Fruit fly (Drosophila melanogaster): ENCODE measurements around the gene CG8064.

CG8064 gene

dm6 chr3R:18296084-18296483, 12.6 kb downstream of the CG8064 start (continued):
- TF ChIP-seq dan (GFP tag; IDR thresholded peaks at IDR 0.05) (no peak), CG2120 (GFP tag; optimal IDR thresholded peaks at IDR 0.05) (peak; percentile 47), CG18599 (GFP tag; optimal IDR thresholded peaks at IDR 0.05) (peak; percentile 75), cwo (GFP tag; optimal IDR thresholded peaks at IDR 0.05) (peak; percentile 10), Rfx (GFP tag; IDR thresholded peaks at IDR 0.05) (peak; percentile 30; the same call in 1 of the 2 replicates), CG8290 (GFP tag; optimal IDR thresholded peaks at IDR 0.05) (no peak), CG8290 (tag; optimal IDR thresholded peaks at IDR 0.05) (peak in 1 of 2 experiments; percentile 46), CG12659 (GFP tag; optimal IDR thresholded peaks at IDR 0.05) (peak; percentile 13), CG3281 (GFP tag; optimal IDR thresholded peaks at IDR 0.05) (peak; percentile 50), gcm2 (GFP tag; optimal IDR thresholded peaks at IDR 0.05) (no peak), CG6683 (GFP tag; optimal IDR thresholded peaks at IDR 0.05) (peak; percentile 4), CG18619 (GFP tag; optimal IDR thresholded peaks at IDR 0.05) (peak; percentile 8), CG7839 (tag; optimal IDR thresholded peaks at IDR 0.05) (peak; percentile 1), CG3065 (GFP tag; optimal IDR thresholded peaks at IDR 0.05) (no peak), CG11560 (tag; IDR thresholded peaks at IDR 0.05) (no peak), slp2 (GFP tag; optimal IDR thresholded peaks at IDR 0.05) (no peak), CG32772 (GFP tag; IDR thresholded peaks at IDR 0.05) (no peak), Elba2 (GFP tag; optimal IDR thresholded peaks at IDR 0.05) (no peak), Med (GFP tag) (peak; percentile 78), CG15601 (tag; optimal IDR thresholded peaks at IDR 0.05) (no peak), Atf6 (GFP tag; IDR thresholded peaks at IDR 0.05) (peak; percentile 61), Fer3 (tag; optimal IDR thresholded peaks at IDR 0.05) (peak; percentile 37), CG10654 (GFP tag; optimal IDR thresholded peaks at IDR 0.05) (no peak), scrt (GFP tag; optimal IDR thresholded peaks at IDR 0.05) (peak; percentile 28), chinmo (GFP tag; IDR thresholded peaks at IDR 0.05; ENCODE audit: partially characterized antibody) (0 out of 4 replicates have a peak, but pooled peaks have one; percentile 35), lilli (GFP tag; optimal IDR thresholded peaks at IDR 0.05) (peak; percentile 20), CG8924 (tag; optimal IDR thresholded peaks at IDR 0.05) (no peak), bigmax (GFP tag; optimal IDR thresholded peaks at IDR 0.05) (peak; percentile 53), NK7.1 (GFP tag; optimal IDR thresholded peaks at IDR 0.05) (no peak), CG2678 (tag; optimal IDR thresholded peaks at IDR 0.05) (peak; percentile 29), CrebB (tag; optimal IDR thresholded peaks at IDR 0.05) (peak; percentile 17), schlank (tag; optimal IDR thresholded peaks at IDR 0.05) (peak; percentile 68), mirr (GFP tag; optimal IDR thresholded peaks at IDR 0.05) (peak; percentile 8), Adf1 (GFP tag; IDR thresholded peaks at IDR 0.05) (no peak), CG15269 (tag; optimal IDR thresholded peaks at IDR 0.05) (peak; percentile 12), CG3726 (GFP tag; IDR thresholded peaks at IDR 0.05) (no peak), Bgb (GFP tag; IDR thresholded peaks at IDR 0.05; ENCODE audit: partially characterized antibody) (no peak), ssp (GFP tag; IDR thresholded peaks at IDR 0.05) (no peak), BtbVII (GFP tag; optimal IDR thresholded peaks at IDR 0.05) (peak; percentile 57), B-H2 (GFP tag; optimal IDR thresholded peaks at IDR 0.05) (peak; percentile 53), Mrtf (GFP tag; IDR thresholded peaks at IDR 0.05) (no peak), Six4 (GFP tag; optimal IDR thresholded peaks at IDR 0.05) (no peak), fd3F (GFP tag; optimal IDR thresholded peaks at IDR 0.05) (peak; percentile 36), CG17359 (tag; optimal IDR thresholded peaks at IDR 0.05) (no peak), HHEX (GFP tag; optimal IDR thresholded peaks at IDR 0.05) (no peak), zfh2 (GFP tag; optimal IDR thresholded peaks at IDR 0.05) (no peak), NC2β (GFP tag; optimal IDR thresholded peaks at IDR 0.05) (no peak), sd (tag; optimal IDR thresholded peaks at IDR 0.05) (no peak), CG10959 (GFP tag; IDR thresholded peaks at IDR 0.05) (no peak), chm (GFP tag; IDR thresholded peaks at IDR 0.05) (no peak), CG12769 (tag; optimal IDR thresholded peaks at IDR 0.05) (peak; percentile 23)

Data from whole organism, embryonic.